Worm (Caenorhabditis elegans) whole organism, L4 larva: ENCODE data around the gene F22B8.7.

ENCODE experiments used
- fos-1 ChIP-seq: fragments of 150-350 bp; optimal IDR thresholded peaks from 2 replicates; lab custom pipeline; 2014; ENCODE audit warnings: missing biosample characterization, missing genetic modification characterization
- lin-39 ChIP-seq: fragments of 150-350 bp; optimal IDR thresholded peaks from 2 replicates; lab custom pipeline; 2014; ENCODE audit warnings: missing biosample characterization, missing genetic modification reagents, missing genetic modification characterization
- nhr-76 ChIP-seq: fragments of 150-350 bp; optimal IDR thresholded peaks from 2 replicates; lab custom pipeline; 2014; ENCODE audit warnings: missing biosample characterization, missing genetic modification characterization
- unc-130 ChIP-seq: sonication (generic microtip); optimal IDR thresholded peaks from 2 replicates; lab custom pipeline; 2016; ENCODE audit warnings: missing genetic modification reagents, missing genetic modification characterization, missing compliant biosample characterization

ce11 chrV:16049177-16049576 lies 45.2 kb upstream of the F22B8.7 start, which contains the start of gene best-12:
- TF ChIP-seq fos-1 (tag; lab: Kevin White, UChicago) (no peak), lin-39 (tag; lab: Kevin White, UChicago) (no peak), unc-130 (GFP tag; lab: Kevin White, UChicago) (no peak), nhr-76 (no peak)
